Fruit fly (Drosophila melanogaster): ENCODE results near the gene CG1677.
A peak's percentile ranks its signal among the peaks of the same experiment; 100 is the strongest.

CG1677 gene

DNA sequence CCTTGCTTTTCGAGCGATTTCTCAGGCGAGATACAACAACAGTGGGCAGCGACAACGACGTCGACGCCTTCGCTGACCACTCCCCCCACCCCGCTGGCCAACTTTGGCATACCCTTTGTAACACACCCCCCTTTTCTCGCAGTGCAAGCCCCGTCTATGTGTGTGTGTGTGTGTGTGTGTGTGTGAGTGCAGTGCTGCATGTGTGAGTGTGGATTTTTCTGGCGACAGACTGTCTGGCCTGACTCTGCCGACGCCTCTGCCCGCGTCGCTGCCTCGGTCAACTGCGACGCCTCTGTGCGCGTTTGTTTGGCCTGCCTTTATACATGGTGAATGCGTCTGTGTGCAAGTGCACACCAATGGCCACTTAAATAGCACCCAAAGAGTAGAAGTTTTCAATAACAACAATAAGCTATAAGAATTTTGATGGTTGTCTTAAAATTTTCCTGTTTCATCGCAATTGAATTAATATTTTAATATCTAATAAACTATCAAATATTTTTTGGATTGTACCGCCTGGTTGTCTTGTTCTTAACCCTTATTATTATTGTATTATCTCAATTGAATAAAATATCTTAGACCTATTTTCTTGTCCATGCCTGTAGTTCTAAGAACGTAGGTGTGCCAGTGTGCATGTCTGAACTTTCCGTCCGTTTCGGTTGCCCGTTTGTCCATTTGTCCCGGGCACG, 111.6 kb downstream of the CG1677 start (continued):
- TF ChIP-seq Nf-YB (GFP tag; optimal IDR thresholded peaks at IDR 0.05) (peak; percentile 81), luna (GFP tag; optimal IDR thresholded peaks at IDR 0.05) (no peak), B-H2 (GFP tag; optimal IDR thresholded peaks at IDR 0.05) (peak; percentile 32), tx (GFP tag; optimal IDR thresholded peaks at IDR 0.05) (no peak), ATbp (GFP tag; optimal IDR thresholded peaks at IDR 0.05) (peak; percentile 94), Fer1 (GFP tag; optimal IDR thresholded peaks at IDR 0.05) (peak; percentile 92), CG14014 (GFP tag; IDR thresholded peaks at IDR 0.05) (peak; percentile 78), CG3065 (GFP tag; optimal IDR thresholded peaks at IDR 0.05) (peak; percentile 38), Ets97D (GFP tag; optimal IDR thresholded peaks at IDR 0.05) (no peak), CG4360 (GFP tag; IDR thresholded peaks at IDR 0.05) (no peak), grau (tag; optimal IDR thresholded peaks at IDR 0.05) (peak; percentile 92), dm (GFP tag; optimal IDR thresholded peaks at IDR 0.05) (no peak), Pdp1 (GFP tag; optimal IDR thresholded peaks at IDR 0.05) (peak in 1 of 2 experiments; percentile 30), CG3407 (GFP tag; optimal IDR thresholded peaks at IDR 0.05) (peak; percentile 93), CG10565 (GFP tag; optimal IDR thresholded peaks at IDR 0.05) (peak; percentile 49), CG12942 (GFP tag; optimal IDR thresholded peaks at IDR 0.05) (peak; percentile 49), hth (optimal IDR thresholded peaks at IDR 0.05) (no peak), CG4328 (GFP tag; optimal IDR thresholded peaks at IDR 0.05) (peak; percentile 90), ham (GFP tag; IDR thresholded peaks at IDR 0.05) (no peak), pnt (GFP tag; optimal IDR thresholded peaks at IDR 0.05) (peak; percentile 17), CG2889 (GFP tag; IDR thresholded peaks at IDR 0.05) (peak; percentile 54; the same call in 1 of the 3 replicates), CG11696 (GFP tag; IDR thresholded peaks at IDR 0.05) (peak; percentile 96), CG11456 (GFP tag; IDR thresholded peaks at IDR 0.05) (peak; percentile 60; the same call in 2 of the 3 replicates), Stat92E (GFP tag; optimal IDR thresholded peaks at IDR 0.05) (peak in 1 of 3 experiments; percentile 99), Jarid2 (GFP tag; optimal IDR thresholded peaks at IDR 0.05) (peak; percentile 59), Sry-δ (GFP tag; optimal IDR thresholded peaks at IDR 0.05) (no peak), CG3163 (GFP tag; optimal IDR thresholded peaks at IDR 0.05) (no peak), Camta (GFP tag; optimal IDR thresholded peaks at IDR 0.05) (no peak), disco-r (GFP tag; optimal IDR thresholded peaks at IDR 0.05) (no peak), Deaf1 (tag; optimal IDR thresholded peaks at IDR 0.05) (peak; percentile 71), CG15073 (GFP tag; optimal IDR thresholded peaks at IDR 0.05) (peak; percentile 58), Scr (GFP tag; IDR thresholded peaks at IDR 0.05; ENCODE audit: partially characterized antibody) (no peak), sqz (GFP tag; optimal IDR thresholded peaks at IDR 0.05) (peak; percentile 93), vfl (GFP tag; optimal IDR thresholded peaks at IDR 0.05) (no peak), Gsc (GFP tag; IDR thresholded peaks at IDR 0.05) (peak; percentile 45), CG16779 (GFP tag; IDR thresholded peaks at IDR 0.05) (no peak), CoRest (tag; optimal IDR thresholded peaks at IDR 0.05) (peak; percentile 95), tna (GFP tag; IDR thresholded peaks at IDR 0.05; ENCODE audit: partially characterized antibody) (no peak), h (optimal IDR thresholded peaks at IDR 0.05) (no peak), HLHmδ (GFP tag; optimal IDR thresholded peaks at IDR 0.05) (no peak), Eip74EF (GFP tag; optimal IDR thresholded peaks at IDR 0.05) (peak in 1 of 2 experiments; percentile 96), CG10209 (GFP tag; optimal IDR thresholded peaks at IDR 0.05) (peak; percentile 89), ERR (GFP tag; optimal IDR thresholded peaks at IDR 0.05) (no peak), CG14710 (tag; optimal IDR thresholded peaks at IDR 0.05) (peak; percentile 95), usp (GFP tag; optimal IDR thresholded peaks at IDR 0.05) (no peak), Dad (GFP tag; optimal IDR thresholded peaks at IDR 0.05) (no peak), Adf1 (GFP tag; IDR thresholded peaks at IDR 0.05) (peak; percentile 84), CG17802 (tag; optimal IDR thresholded peaks at IDR 0.05) (peak; percentile 70), cato (GFP tag; optimal IDR thresholded peaks at IDR 0.05; ENCODE audit: borderline replicate concordance) (peak; percentile 60), Side (GFP tag; optimal IDR thresholded peaks at IDR 0.05) (no peak)

Measured in whole organism, embryonic.